Worm (Caenorhabditis elegans) whole organism, L2 larva: Measurements from ENCODE around the gene ins-14.
A peak's percentile ranks its signal among the peaks of the same experiment; 100 is the strongest.

Experiments
- C34F6.9 ChIP-seq: fragments of 150-350 bp; optimal IDR thresholded peaks from 2 replicates; lab custom pipeline; 2014; ENCODE audit warnings: missing biosample characterization, missing genetic modification characterization
- F13H6.1 ChIP-seq: sonication (generic microtip); optimal IDR thresholded peaks from 2 replicates; lab custom pipeline; 2016; ENCODE audit warnings: missing genetic modification characterization, missing compliant biosample characterization
- R02D3.7 ChIP-seq: fragments of 150-350 bp; optimal IDR thresholded peaks from 2 replicates; lab custom pipeline; 2014; ENCODE audit warnings: missing biosample characterization, missing genetic modification characterization
- Y55F3AM.14 ChIP-seq: fragments of 200-800 bp; sonication (Bioruptor generic); optimal IDR thresholded peaks from 2 replicates; lab custom pipeline; 2018; ENCODE audit warnings: mild to moderate bottlenecking, missing genetic modification characterization, missing compliant biosample characterization
- ZK546.5 ChIP-seq: sonication (generic microtip); optimal IDR thresholded peaks from 2 replicates; lab custom pipeline; 2017; ENCODE audit warnings: missing biosample characterization, missing genetic modification characterization
- aly-2 ChIP-seq: fragments of 150-350 bp; optimal IDR thresholded peaks from 2 replicates; lab custom pipeline; 2014; ENCODE audit warnings: missing biosample characterization, missing genetic modification characterization
- ama-1 ChIP-seq: fragments of 150-350 bp; optimal IDR thresholded peaks from 2 replicates; lab custom pipeline; 2018; ENCODE audit warnings: inconsistent platforms
- blmp-1 ChIP-seq: sonication (generic microtip); optimal IDR thresholded peaks from 2 replicates; lab custom pipeline; 2017; ENCODE audit warnings: missing genetic modification characterization, mild to moderate bottlenecking, missing compliant biosample characterization, antibody characterized with exemption, moderate library complexity; ENCODE audit not compliant: insufficient read depth
- ceh-16 ChIP-seq: fragments of 150-350 bp; optimal IDR thresholded peaks from 2 replicates; lab custom pipeline; 2014; ENCODE audit warnings: missing biosample characterization, missing genetic modification characterization
- ceh-82 ChIP-seq: fragments of 150-350 bp; optimal IDR thresholded peaks from 2 replicates; lab custom pipeline; 2014; ENCODE audit warnings: missing biosample characterization, missing genetic modification characterization
- crh-2 ChIP-seq: sonication (generic microtip); optimal IDR thresholded peaks from 2 replicates; lab custom pipeline; 2017; ENCODE audit warnings: missing biosample characterization, missing genetic modification characterization
- dmd-4 ChIP-seq: sonication (generic microtip); optimal IDR thresholded peaks from 2 replicates; lab custom pipeline; 2017; ENCODE audit warnings: missing biosample characterization, missing genetic modification characterization
- egl-27 ChIP-seq: sonication (generic microtip); optimal IDR thresholded peaks from 3 replicates; lab custom pipeline; 2017; ENCODE audit warnings: missing biosample characterization, missing genetic modification reagents, missing genetic modification characterization
- elt-1 ChIP-seq: fragments of 150-350 bp; optimal IDR thresholded peaks from 2 replicates; lab custom pipeline; 2014; ENCODE audit warnings: missing biosample characterization, missing genetic modification characterization
- fos-1 ChIP-seq: fragments of 150-350 bp; optimal IDR thresholded peaks from 2 replicates; lab custom pipeline; 2014; ENCODE audit warnings: missing biosample characterization, missing genetic modification characterization
- gmeb-1 ChIP-seq: fragments of 150-350 bp; optimal IDR thresholded peaks from 2 replicates; lab custom pipeline; 2014; ENCODE audit warnings: missing biosample characterization, missing genetic modification characterization
- lin-11 ChIP-seq: fragments of 150-350 bp; sonication (generic microtip); optimal IDR thresholded peaks from 2 replicates; lab custom pipeline; 2014; ENCODE audit warnings: missing biosample characterization, missing genetic modification characterization, inconsistent platforms, mixed read lengths
- lin-39 ChIP-seq: fragments of 150-350 bp; optimal IDR thresholded peaks from 2 replicates; lab custom pipeline; 2014; ENCODE audit warnings: missing biosample characterization, missing genetic modification reagents, missing genetic modification characterization
- lsy-2 ChIP-seq, 2 experiments: fragments of 150-350 bp in 1 of 2; sonication (generic microtip) in 1 of 2; optimal IDR thresholded peaks; 2 replicates each; lab custom pipeline; 2014 to 2017; ENCODE audit warnings: missing biosample characterization in 2 of 2, missing genetic modification characterization in 2 of 2
- mab-5 ChIP-seq: fragments of 150-350 bp; optimal IDR thresholded peaks from 2 replicates; lab custom pipeline; 2014; ENCODE audit warnings: missing biosample characterization, missing genetic modification characterization
- mbf-1 ChIP-seq: sonication (generic microtip); optimal IDR thresholded peaks from 2 replicates; lab custom pipeline; 2017; ENCODE audit warnings: missing biosample characterization, missing genetic modification characterization
- mdl-1 ChIP-seq, 2 experiments: fragments of 150-350 bp in 1 of 2; sonication (generic microtip) in 1 of 2; optimal IDR thresholded peaks; 2 replicates each; lab custom pipeline; 2017; ENCODE audit warnings: missing biosample characterization in 2 of 2, missing genetic modification characterization in 2 of 2
- nhr-10 ChIP-seq: sonication (generic microtip); optimal IDR thresholded peaks from 2 replicates; lab custom pipeline; 2017; ENCODE audit warnings: missing biosample characterization, missing genetic modification characterization
- nhr-11 ChIP-seq: fragments of 150-350 bp; optimal IDR thresholded peaks from 2 replicates; lab custom pipeline; 2014; ENCODE audit warnings: missing biosample characterization, missing genetic modification characterization
- nhr-12 ChIP-seq: fragments of 150-350 bp; optimal IDR thresholded peaks from 2 replicates; lab custom pipeline; 2014; ENCODE audit warnings: missing biosample characterization, missing genetic modification characterization
- nhr-129 ChIP-seq: fragments of 150-350 bp; optimal IDR thresholded peaks from 2 replicates; lab custom pipeline; 2014; ENCODE audit warnings: missing biosample characterization, missing genetic modification characterization
- nhr-21 ChIP-seq: fragments of 150-350 bp; optimal IDR thresholded peaks from 2 replicates; lab custom pipeline; 2014; ENCODE audit warnings: missing biosample characterization, missing genetic modification characterization
- nhr-23 ChIP-seq: fragments of 150-350 bp; optimal IDR thresholded peaks from 2 replicates; lab custom pipeline; 2014; ENCODE audit warnings: missing biosample characterization, missing genetic modification reagents, missing genetic modification characterization
- nhr-237 ChIP-seq: fragments of 150-350 bp; optimal IDR thresholded peaks from 2 replicates; lab custom pipeline; 2014; ENCODE audit warnings: missing biosample characterization, missing genetic modification characterization
- nhr-25 ChIP-seq: fragments of 150-350 bp; sonication (generic microtip); optimal IDR thresholded peaks from 3 replicates; lab custom pipeline; 2014; ENCODE audit warnings: missing biosample characterization, missing genetic modification characterization
- nhr-6 ChIP-seq: fragments of 150-350 bp; optimal IDR thresholded peaks from 2 replicates; lab custom pipeline; 2014; ENCODE audit warnings: missing biosample characterization, missing genetic modification characterization
- peb-1 ChIP-seq: fragments of 150-350 bp; optimal IDR thresholded peaks from 2 replicates; lab custom pipeline; 2014; ENCODE audit warnings: missing biosample characterization, missing genetic modification characterization
- sem-4 ChIP-seq: fragments of 150-350 bp; optimal IDR thresholded peaks from 2 replicates; lab custom pipeline; 2014; ENCODE audit warnings: missing biosample characterization, missing genetic modification reagents, missing genetic modification characterization
- skn-1 ChIP-seq: sonication (generic microtip); optimal IDR thresholded peaks from 2 replicates; lab custom pipeline; 2017; ENCODE audit warnings: missing biosample characterization, missing genetic modification characterization
- sma-3 ChIP-seq: sonication (generic microtip); optimal IDR thresholded peaks from 2 replicates; lab custom pipeline; 2016; ENCODE audit warnings: missing genetic modification reagents, missing genetic modification characterization, missing compliant biosample characterization
- sma-9 ChIP-seq, 2 experiments: fragments of 150-350 bp in 1 of 2; sonication (generic microtip) in 1 of 2; optimal IDR thresholded peaks; 2 replicates each; lab custom pipeline; 2014 to 2016; ENCODE audit warnings: missing genetic modification characterization in 2 of 2, mild to moderate bottlenecking in 1 of 2, missing biosample characterization in 1 of 2, missing compliant biosample characterization in 1 of 2, missing genetic modification reagents in 1 of 2, moderate library complexity in 1 of 2
- snpc-4 ChIP-seq: fragments of 150-350 bp; optimal IDR thresholded peaks from 2 replicates; lab custom pipeline; 2014; ENCODE audit warnings: missing biosample characterization, missing genetic modification characterization
- unc-39 ChIP-seq: fragments of 150-350 bp; optimal IDR thresholded peaks from 2 replicates; lab custom pipeline; 2014; ENCODE audit warnings: missing biosample characterization, missing genetic modification characterization
- unc-55 ChIP-seq: fragments of 150-350 bp; sonication (generic microtip); optimal IDR thresholded peaks from 3 replicates; lab custom pipeline; 2014; ENCODE audit warnings: missing biosample characterization, missing genetic modification reagents, missing genetic modification characterization
- unc-62 ChIP-seq: fragments of 150-350 bp; optimal IDR thresholded peaks from 2 replicates; lab custom pipeline; 2014; ENCODE audit warnings: missing biosample characterization, missing genetic modification reagents, missing genetic modification characterization
- zag-1 ChIP-seq: fragments of 150-350 bp; optimal IDR thresholded peaks from 2 replicates; lab custom pipeline; 2014; ENCODE audit warnings: missing biosample characterization, missing genetic modification characterization
- ztf-1 ChIP-seq: fragments of 200-800 bp; sonication (Bioruptor generic); conservative IDR thresholded peaks from 2 replicates; pipeline ENCODE4 v1.3.6; 2022; ENCODE audit warnings: missing genetic modification characterization, missing compliant biosample characterization
- ztf-11 ChIP-seq: sonication (generic microtip); optimal IDR thresholded peaks from 2 replicates; lab custom pipeline; 2017; ENCODE audit warnings: missing biosample characterization, missing genetic modification characterization
- ztf-4 ChIP-seq: fragments of 150-350 bp; optimal IDR thresholded peaks from 2 replicates; lab custom pipeline; 2014; ENCODE audit warnings: missing biosample characterization, missing genetic modification characterization

The ins-14 gene

ce11 chrII:6712177-6712981 lies 33.2 kb downstream of the ins-14 start, which contains the start of the genes dpy-10 and T14B4.19:
Gene dpy-10 (minus strand): TSS chrII:6712227.
Gene T14B4.19 (minus strand): TSS chrII:6712931.
- TF ChIP-seq dmd-4 (tag; lab: Kevin White, UChicago): no peak
- no peak for TF ChIP-seq C34F6.9 (tag; lab: Kevin White, UChicago)
- peak; percentile 92 for TF ChIP-seq nhr-21 (tag; lab: Kevin White, UChicago)
- TF ChIP-seq ceh-82 (tag; lab: Kevin White, UChicago): no peak
- no peak for TF ChIP-seq nhr-23 (tag; lab: Kevin White, UChicago)
- no peak for TF ChIP-seq F13H6.1
- TF ChIP-seq nhr-6: no peak
- TF ChIP-seq egl-27: peak; percentile 9
- TF ChIP-seq unc-62 (GFP tag; lab: Kevin White, UChicago): no peak
- no peak for TF ChIP-seq ztf-4
- TF ChIP-seq sem-4: peak; percentile 16
- peak; percentile 33 for TF ChIP-seq fos-1
- no peak for TF ChIP-seq nhr-25 (tag; lab: Kevin White, UChicago)
- peak; percentile 51 for TF ChIP-seq sma-3 (GFP tag; lab: Kevin White, UChicago)
- TF ChIP-seq aly-2: no peak
- TF ChIP-seq sma-9 (GFP tag; optimal IDR thresholded peaks at IDR 0.05; lab: Kevin White, UChicago): peak; percentile 84
- TF ChIP-seq sma-9 (tag; optimal IDR thresholded peaks at IDR 0.05; lab: Kevin White, UChicago): no peak
- no peak for TF ChIP-seq R02D3.7 (tag; lab: Kevin White, UChicago)
- TF ChIP-seq lsy-2 (tag; optimal IDR thresholded peaks at IDR 0.05; lab: Kevin White, UChicago): peak in 1 of 2 experiments; percentile 63
- peak; percentile 42 for TF ChIP-seq elt-1 (tag; lab: Kevin White, UChicago)
- TF ChIP-seq ztf-1: no peak
- TF ChIP-seq blmp-1 (tag; lab: Kevin White, UChicago): peak; percentile 92

- TF ChIP-seq unc-39 (tag; lab: Kevin White, UChicago): no peak
- no peak for TF ChIP-seq skn-1
- TF ChIP-seq aly-2: no peak
- TF ChIP-seq nhr-12 (tag; lab: Kevin White, UChicago): no peak
- TF ChIP-seq, all 48 proteins: peak for 0
These were observed 35.0 kb downstream of the ins-14 start for ce11 chrII:6710596-6710995.

- TF ChIP-seq snpc-4 (tag; lab: Kevin White, UChicago) (no peak), nhr-21 (tag; lab: Kevin White, UChicago) (peak; percentile 20), ztf-4 (no peak), mbf-1 (tag; lab: Kevin White, UChicago) (no peak), ceh-16 (no peak), gmeb-1 (tag; lab: Kevin White, UChicago) (no peak), nhr-10 (tag; lab: Kevin White, UChicago) (no peak)
These were observed 35.9 kb downstream of the ins-14 start for ce11 chrII:6709680-6710079.

ce11 chrII:6708980-6709379 lies 36.6 kb downstream of the ins-14 start:
- TF ChIP-seq ama-1 (lab: Kevin White, UChicago) (no peak), lin-39 (no peak), fos-1 (no peak), nhr-10 (tag; lab: Kevin White, UChicago) (no peak), ztf-11 (no peak), nhr-6 (no peak), Y55F3AM.14 (GFP tag; lab: Kevin White, UChicago) (no peak), egl-27 (no peak), aly-2 (no peak), sma-3 (GFP tag; lab: Kevin White, UChicago) (no peak), nhr-129 (tag; lab: Kevin White, UChicago) (peak; percentile 76), mbf-1 (tag; lab: Kevin White, UChicago) (no peak), nhr-21 (tag; lab: Kevin White, UChicago) (no peak), nhr-237 (tag; lab: Kevin White, UChicago) (no peak), R02D3.7 (tag; lab: Kevin White, UChicago) (no peak), ztf-1 (no peak), F13H6.1 (peak; percentile 76), zag-1 (peak; percentile 79), nhr-11 (tag; lab: Kevin White, UChicago) (no peak), mab-5 (peak; percentile 60), lin-11 (peak; percentile 21), sma-9 (GFP tag; optimal IDR thresholded peaks at IDR 0.05; lab: Kevin White, UChicago) (peak; percentile 57), sma-9 (tag; optimal IDR thresholded peaks at IDR 0.05; lab: Kevin White, UChicago) (no peak), ZK546.5 (tag; lab: Kevin White, UChicago) (no peak), crh-2 (tag; lab: Kevin White, UChicago) (peak; percentile 39), mdl-1 (tag; optimal IDR thresholded peaks at IDR 0.05; lab: Kevin White, UChicago) (no peak), ztf-4 (no peak), lsy-2 (tag; optimal IDR thresholded peaks at IDR 0.05; lab: Kevin White, UChicago) (peak; percentile 24 to 54), elt-1 (tag; lab: Kevin White, UChicago) (no peak), peb-1 (tag; lab: Kevin White, UChicago) (no peak), snpc-4 (tag; lab: Kevin White, UChicago) (peak; percentile 7), sem-4 (no peak), unc-55 (peak; percentile 72), C34F6.9 (tag; lab: Kevin White, UChicago) (peak; percentile 81)
- TF ChIP-seq, all 48 proteins: peak for 11
